Fruit fly (Drosophila melanogaster) whole organism, embryonic: ENCODE data around the gene CG11999.

Experiments
- CG10209 ChIP-seq: fragments of 200-800 bp; sonication (Bioruptor generic); optimal IDR thresholded peaks from 3 replicates; lab custom pipeline; 2017; ENCODE audit warnings: missing biosample characterization, mild to moderate bottlenecking, missing genetic modification characterization, missing genetic modification reagents
- CG11398 ChIP-seq: fragments of 200-800 bp; sonication (Bioruptor generic); optimal IDR thresholded peaks from 2 replicates; lab custom pipeline; 2016; ENCODE audit warnings: missing biosample characterization, missing genetic modification characterization
- CG13296 ChIP-seq: fragments of 200-800 bp; sonication (Bioruptor generic); optimal IDR thresholded peaks from 3 replicates; lab custom pipeline; 2018; ENCODE audit warnings: missing biosample characterization, mild to moderate bottlenecking, missing genetic modification characterization
- CG13424 ChIP-seq: fragments of 200-800 bp; sonication (Bioruptor generic); optimal IDR thresholded peaks from 2 replicates; lab custom pipeline; 2019; ENCODE audit warnings: missing biosample characterization, mild to moderate bottlenecking, missing genetic modification characterization, moderate library complexity
- CG13624 ChIP-seq: fragments of 200-800 bp; sonication (Bioruptor generic); optimal IDR thresholded peaks from 2 replicates; lab custom pipeline; 2016; ENCODE audit warnings: missing biosample characterization, missing genetic modification characterization
- CG13775 ChIP-seq: fragments of 200-800 bp; sonication (Bioruptor generic); optimal IDR thresholded peaks from 3 replicates; lab custom pipeline; 2017; ENCODE audit warnings: missing biosample characterization, mild to moderate bottlenecking, missing genetic modification characterization
- CG13894 ChIP-seq: fragments of 200-800 bp; sonication (Bioruptor generic); optimal IDR thresholded peaks from 3 replicates; lab custom pipeline; 2018; ENCODE audit warnings: missing biosample characterization, mild to moderate bottlenecking, missing genetic modification characterization, moderate library complexity
- CG14014 ChIP-seq: fragments of 200-800 bp; sonication (Bioruptor generic); IDR thresholded peaks from 2 replicates; pipeline ENCODE4 v1.3.6; 2022; ENCODE audit warnings: missing biosample characterization, missing genetic modification characterization
- CG15073 ChIP-seq: fragments of 200-800 bp; sonication (Bioruptor generic); optimal IDR thresholded peaks from 2 replicates; lab custom pipeline; 2016; ENCODE audit warnings: missing biosample characterization, missing genetic modification characterization
- CG16815 ChIP-seq: fragments of 200-800 bp; sonication (Bioruptor generic); optimal IDR thresholded peaks from 3 replicates; lab custom pipeline; 2017; ENCODE audit warnings: missing biosample characterization, mild to moderate bottlenecking, missing genetic modification characterization
- CG16863 ChIP-seq: fragments of 200-800 bp; sonication (Bioruptor generic); optimal IDR thresholded peaks from 3 replicates; lab custom pipeline; 2016; ENCODE audit warnings: missing biosample characterization, missing genetic modification characterization
- CG1792 ChIP-seq: fragments of 200-800 bp; sonication (Bioruptor generic); optimal IDR thresholded peaks from 2 replicates; lab custom pipeline; 2016; ENCODE audit warnings: missing biosample characterization, missing genetic modification characterization
- CG2889 ChIP-seq: fragments of 200-800 bp; sonication (Bioruptor generic); IDR thresholded peaks from 3 replicates; pipeline ENCODE4 v1.3.6; 2022; ENCODE audit warnings: missing biosample characterization, missing genetic modification characterization
- CG30403 ChIP-seq: fragments of 200-800 bp; sonication (Bioruptor generic); optimal IDR thresholded peaks from 3 replicates; lab custom pipeline; 2016; ENCODE audit warnings: missing biosample characterization, missing genetic modification characterization
- CG30431 ChIP-seq: fragments of 200-800 bp; sonication (Bioruptor generic); optimal IDR thresholded peaks from 2 replicates; lab custom pipeline; 2017; ENCODE audit warnings: missing biosample characterization, missing genetic modification characterization
- CG3407 ChIP-seq: fragments of 200-800 bp; sonication (Bioruptor generic); optimal IDR thresholded peaks from 2 replicates; lab custom pipeline; 2018; ENCODE audit warnings: missing biosample characterization, mild to moderate bottlenecking, missing genetic modification characterization
- CG3838 ChIP-seq: fragments of 200-800 bp; sonication (Bioruptor generic); optimal IDR thresholded peaks from 3 replicates; lab custom pipeline; 2016; ENCODE audit warnings: missing biosample characterization, missing genetic modification characterization
- CG43689 ChIP-seq: fragments of 200-800 bp; sonication (Bioruptor generic); IDR thresholded peaks from 2 replicates; pipeline ENCODE4 v1.3.6; 2022; ENCODE audit warnings: missing biosample characterization, missing genetic modification characterization
- CG4404 ChIP-seq: fragments of 200-800 bp; sonication (Bioruptor generic); IDR thresholded peaks from 2 replicates; pipeline ENCODE4 v1.3.6; 2022; ENCODE audit warnings: missing biosample characterization, missing genetic modification characterization
- CG4820 ChIP-seq: fragments of 200-800 bp; sonication (Bioruptor generic); optimal IDR thresholded peaks from 3 replicates; lab custom pipeline; 2016; ENCODE audit warnings: missing biosample characterization, missing genetic modification characterization
- CG6813 ChIP-seq: fragments of 200-800 bp; sonication (Bioruptor generic); optimal IDR thresholded peaks from 2 replicates; lab custom pipeline; 2017; ENCODE audit warnings: missing biosample characterization, missing genetic modification characterization, mild to moderate bottlenecking, moderate library complexity, missing genetic modification reagents
- CG7372 ChIP-seq: fragments of 200-800 bp; sonication (Bioruptor generic); IDR thresholded peaks from 2 replicates; pipeline ENCODE4 v1.3.6; 2022; ENCODE audit warnings: missing biosample characterization, missing genetic modification characterization
- CG8290 ChIP-seq, 3 experiments: fragments of 200-800 bp; sonication (Bioruptor generic); optimal IDR thresholded peaks; 2 replicates each; lab custom pipeline; 2016 to 2019; ENCODE audit warnings: missing biosample characterization in 3 of 3, missing genetic modification characterization in 3 of 3, mild to moderate bottlenecking in 2 of 3, moderate library complexity in 1 of 3
- CG8388 ChIP-seq: fragments of 200-800 bp; sonication (Bioruptor generic); optimal IDR thresholded peaks from 2 replicates; lab custom pipeline; 2019; ENCODE audit warnings: missing biosample characterization, mild to moderate bottlenecking, missing genetic modification characterization, moderate library complexity
- Dp ChIP-seq: fragments of 200-800 bp; sonication (Bioruptor generic); optimal IDR thresholded peaks from 2 replicates; lab custom pipeline; 2018; ENCODE audit warnings: missing biosample characterization, mild to moderate bottlenecking, missing genetic modification characterization, moderate library complexity
- Ets97D ChIP-seq: fragments of 200-800 bp; sonication (Bioruptor generic); optimal IDR thresholded peaks from 3 replicates; lab custom pipeline; 2016; ENCODE audit warnings: missing biosample characterization, missing genetic modification characterization
- Fer2 ChIP-seq: fragments of 200-800 bp; sonication (Bioruptor generic); optimal IDR thresholded peaks from 2 replicates; lab custom pipeline; 2018; ENCODE audit warnings: missing biosample characterization, mild to moderate bottlenecking, missing genetic modification characterization, moderate library complexity
- Fer3 ChIP-seq: fragments of 200-800 bp; sonication (Bioruptor generic); optimal IDR thresholded peaks from 2 replicates; lab custom pipeline; 2018; ENCODE audit warnings: missing biosample characterization, mild to moderate bottlenecking, missing genetic modification characterization, moderate library complexity
- HHEX ChIP-seq: fragments of 200-800 bp; sonication (Bioruptor generic); optimal IDR thresholded peaks from 3 replicates; lab custom pipeline; 2017; ENCODE audit warnings: missing biosample characterization, mild to moderate bottlenecking, missing genetic modification characterization, missing genetic modification reagents
- HLH3B ChIP-seq: fragments of 200-800 bp; sonication (Bioruptor generic); IDR thresholded peaks from 2 replicates; pipeline ENCODE4 v1.3.6; 2022; ENCODE audit warnings: missing biosample characterization, missing genetic modification characterization
- HLH4C ChIP-seq: fragments of 200-800 bp; sonication (Bioruptor generic); IDR thresholded peaks from 3 replicates; pipeline ENCODE4 v1.3.6; 2022; ENCODE audit warnings: missing biosample characterization, missing genetic modification characterization; ENCODE audit not compliant: partially characterized antibody
- Hey ChIP-seq: fragments of 200-800 bp; sonication (Bioruptor generic); optimal IDR thresholded peaks from 3 replicates; lab custom pipeline; 2018; ENCODE audit warnings: missing biosample characterization, mild to moderate bottlenecking, missing genetic modification characterization
- HmgZ ChIP-seq: fragments of 200-800 bp; sonication (Bioruptor generic); optimal IDR thresholded peaks from 2 replicates; lab custom pipeline; 2018; ENCODE audit warnings: missing biosample characterization, mild to moderate bottlenecking, missing genetic modification characterization
- Hmx ChIP-seq: fragments of 200-800 bp; sonication (Bioruptor generic); optimal IDR thresholded peaks from 2 replicates; lab custom pipeline; 2016; ENCODE audit warnings: missing biosample characterization, missing genetic modification characterization
- chinmo ChIP-seq: fragments of 200-800 bp; sonication (Bioruptor generic); IDR thresholded peaks from 4 replicates; pipeline ENCODE4 v1.3.6; 2022; ENCODE audit warnings: missing biosample characterization, missing genetic modification characterization; ENCODE audit not compliant: partially characterized antibody
- chn ChIP-seq: fragments of 200-800 bp; sonication (Bioruptor generic); optimal IDR thresholded peaks from 2 replicates; lab custom pipeline; 2016; ENCODE audit warnings: missing biosample characterization, missing genetic modification characterization
- cwo ChIP-seq: fragments of 200-800 bp; sonication (Bioruptor generic); optimal IDR thresholded peaks from 3 replicates; lab custom pipeline; 2017; ENCODE audit warnings: missing biosample characterization, missing genetic modification characterization, mild to moderate bottlenecking, moderate library complexity, missing genetic modification reagents
- dm ChIP-seq: fragments of 200-800 bp; sonication (Bioruptor generic); optimal IDR thresholded peaks from 3 replicates; lab custom pipeline; 2016; ENCODE audit warnings: missing biosample characterization, missing genetic modification characterization
- exex ChIP-seq: fragments of 200-800 bp; sonication (Bioruptor generic); optimal IDR thresholded peaks from 4 replicates; lab custom pipeline; 2018; ENCODE audit warnings: missing biosample characterization, mild to moderate bottlenecking, missing genetic modification characterization, moderate library complexity
- fd64A ChIP-seq: fragments of 200-800 bp; sonication (Bioruptor generic); optimal IDR thresholded peaks from 3 replicates; lab custom pipeline; 2018; ENCODE audit warnings: missing biosample characterization, mild to moderate bottlenecking, missing genetic modification characterization
- gcm2 ChIP-seq: fragments of 200-800 bp; sonication (Bioruptor generic); optimal IDR thresholded peaks from 2 replicates; lab custom pipeline; 2016; ENCODE audit warnings: missing biosample characterization, missing genetic modification characterization
- hth ChIP-seq: fragments of >200 bp; optimal IDR thresholded peaks from 2 replicates; lab custom pipeline; 2017; ENCODE audit warnings: inconsistent platforms
- lbe ChIP-seq: fragments of 200-800 bp; sonication (Bioruptor generic); optimal IDR thresholded peaks from 2 replicates; lab custom pipeline; 2016; ENCODE audit warnings: missing biosample characterization, mild to moderate bottlenecking, missing genetic modification characterization
- nom ChIP-seq: fragments of 200-800 bp; sonication (Bioruptor generic); optimal IDR thresholded peaks from 2 replicates; lab custom pipeline; 2017; ENCODE audit warnings: missing biosample characterization, missing genetic modification characterization, mild to moderate bottlenecking, moderate library complexity, missing genetic modification reagents
- org-1 ChIP-seq: fragments of 200-800 bp; sonication (Bioruptor generic); optimal IDR thresholded peaks from 2 replicates; lab custom pipeline; 2017; ENCODE audit warnings: missing biosample characterization, missing genetic modification characterization
- run ChIP-seq: fragments of 200-800 bp; sonication (Bioruptor generic); optimal IDR thresholded peaks from 3 replicates; lab custom pipeline; 2018; ENCODE audit warnings: missing biosample characterization, mild to moderate bottlenecking, missing genetic modification characterization
- tio ChIP-seq: fragments of 200-800 bp; sonication (Bioruptor generic); optimal IDR thresholded peaks from 2 replicates; lab custom pipeline; 2017; ENCODE audit warnings: missing biosample characterization, missing genetic modification characterization, inconsistent platforms
- tll ChIP-seq, 2 experiments: fragments of 200-800 bp in 1 of 2; fragments of >200 bp in 1 of 2; sonication (Bioruptor generic) in 1 of 2; optimal IDR thresholded peaks; 2 replicates each; lab custom pipeline; 2017 to 2019; ENCODE audit warnings: missing biosample characterization in 2 of 2, missing genetic modification characterization in 2 of 2, mild to moderate bottlenecking in 1 of 2, moderate library complexity in 1 of 2
- toy ChIP-seq: fragments of 200-800 bp; sonication (Bioruptor generic); IDR thresholded peaks from 2 replicates; pipeline ENCODE4 v1.3.6; 2022; ENCODE audit warnings: missing biosample characterization, missing genetic modification characterization

The CG11999 gene

DNA sequence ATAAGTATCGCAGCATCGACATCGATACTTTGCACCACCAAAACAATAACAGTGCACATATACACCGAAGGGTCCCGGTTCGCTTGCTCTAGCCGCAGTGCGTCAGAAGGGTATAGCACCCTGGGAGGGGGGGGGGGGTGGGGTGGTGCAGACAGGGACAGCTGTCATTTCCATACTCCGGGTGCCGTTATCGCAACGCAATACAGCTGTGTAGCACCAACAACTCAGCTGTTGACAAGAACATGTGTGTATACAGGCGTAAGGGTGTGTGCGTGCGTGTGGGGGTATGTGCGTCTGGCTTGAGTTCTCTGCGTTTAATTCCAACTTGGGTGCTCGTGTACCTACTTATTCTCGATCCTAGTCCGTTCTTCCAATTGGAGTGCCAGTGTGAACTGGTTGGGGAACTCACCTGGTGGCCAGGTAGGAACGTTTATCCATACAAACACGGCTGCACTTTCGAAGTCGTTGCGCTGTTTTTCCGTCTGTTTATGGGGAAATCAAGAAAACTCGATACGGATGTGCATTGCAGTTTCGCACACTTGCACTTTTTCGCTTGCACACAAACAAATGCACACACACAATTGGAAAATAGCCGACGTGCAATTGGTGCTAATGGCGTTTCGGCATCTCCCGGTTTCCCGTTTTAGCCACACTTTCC, 13.1 kb upstream of the CG11999 start (continued):
- TF ChIP-seq toy (GFP tag; lab: Robert Waterston, UW) (no peak), gcm2 (GFP tag; lab: Kevin White, UChicago) (no peak), CG13296 (no peak), CG8290 (GFP tag; optimal IDR thresholded peaks at IDR 0.05; lab: Kevin White, UChicago) (no peak), CG8290 (tag; optimal IDR thresholded peaks at IDR 0.05; lab: Kevin White, UChicago) (peak in 1 of 2 experiments; percentile 82), exex (tag; lab: Kevin White, UChicago) (peak; percentile 21), Fer2 (tag; lab: Kevin White, UChicago) (peak; percentile 39), run (tag; lab: Kevin White, UChicago) (no peak), CG13624 (GFP tag; lab: Kevin White, UChicago) (no peak), dm (GFP tag; lab: Kevin White, UChicago) (no peak), CG30431 (GFP tag; lab: Kevin White, UChicago) (no peak), CG13424 (tag; lab: Kevin White, UChicago) (no peak), Hmx (GFP tag; lab: Kevin White, UChicago) (no peak), CG14014 (peak; percentile 35; the same call in 1 of the 2 replicates), tio (GFP tag; lab: Kevin White, UChicago) (no peak), CG4404 (GFP tag; lab: Robert Waterston, UW) (no peak), hth (no peak), HLH4C (no peak), HHEX (no peak), CG16815 (GFP tag; lab: Kevin White, UChicago) (no peak), CG16863 (GFP tag; lab: Kevin White, UChicago) (no peak), nom (peak; percentile 60), CG2889 (no peak), CG43689 (GFP tag; lab: Robert Waterston, UW) (no peak), lbe (GFP tag; lab: Kevin White, UChicago) (no peak), CG3838 (GFP tag; lab: Kevin White, UChicago) (no peak), Hey (tag; lab: Kevin White, UChicago) (peak; percentile 55), Ets97D (GFP tag; lab: Kevin White, UChicago) (no peak), CG13775 (GFP tag; lab: Kevin White, UChicago) (no peak), HLH3B (GFP tag; lab: Robert Waterston, UW) (peak; percentile 33; the same call in 1 of the 2 replicates), CG3407 (peak; percentile 12), CG13894 (peak; percentile 11), tll (GFP tag; optimal IDR thresholded peaks at IDR 0.05; lab: Kevin White, UChicago) (no peak), CG1792 (GFP tag; lab: Kevin White, UChicago) (no peak), HmgZ (tag; lab: Kevin White, UChicago) (peak; percentile 0), CG11398 (GFP tag; lab: Kevin White, UChicago) (no peak), Dp (GFP tag; lab: Kevin White, UChicago) (no peak), org-1 (GFP tag; lab: Kevin White, UChicago) (peak; percentile 29), fd64A (GFP tag; lab: Kevin White, UChicago) (no peak), CG8388 (GFP tag; lab: Kevin White, UChicago) (no peak), Fer3 (tag; lab: Kevin White, UChicago) (no peak), CG30403 (GFP tag; lab: Kevin White, UChicago) (no peak), chn (GFP tag; lab: Kevin White, UChicago) (no peak), CG7372 (GFP tag; lab: Robert Waterston, UW) (peak; percentile 21; the same call in 1 of the 2 replicates), CG4820 (no peak), chinmo (GFP tag; lab: Robert Waterston, UW) (no peak; the same call in 3 of the 4 replicates), CG10209 (GFP tag; lab: Kevin White, UChicago) (no peak), CG6813 (peak; percentile 8), CG15073 (no peak), cwo (GFP tag; lab: Kevin White, UChicago) (no peak)
